Fruit fly (Drosophila melanogaster) S2 (cell line): ENCODE results near the gene nonC.

Experiments used
- CG8478 ChIP-seq: fragments of >200 bp; optimal IDR thresholded peaks from 2 replicates; lab custom pipeline; 2018
- CTCF ChIP-seq, 2 experiments: fragments of >200 bp; optimal IDR thresholded peaks; 2 replicates each; lab custom pipeline; 2018

dm6 chrX:6875773-6876172, 51.5 kb downstream of the nonC start:
- TF ChIP-seq CG8478 (lab: Kevin White, UChicago) (no peak), CTCF (optimal IDR thresholded peaks at IDR 0.05; lab: Kevin White, UChicago) (no peak)
